Worm (Caenorhabditis elegans): ENCODE data around the gene F35C11.2.

DNA sequence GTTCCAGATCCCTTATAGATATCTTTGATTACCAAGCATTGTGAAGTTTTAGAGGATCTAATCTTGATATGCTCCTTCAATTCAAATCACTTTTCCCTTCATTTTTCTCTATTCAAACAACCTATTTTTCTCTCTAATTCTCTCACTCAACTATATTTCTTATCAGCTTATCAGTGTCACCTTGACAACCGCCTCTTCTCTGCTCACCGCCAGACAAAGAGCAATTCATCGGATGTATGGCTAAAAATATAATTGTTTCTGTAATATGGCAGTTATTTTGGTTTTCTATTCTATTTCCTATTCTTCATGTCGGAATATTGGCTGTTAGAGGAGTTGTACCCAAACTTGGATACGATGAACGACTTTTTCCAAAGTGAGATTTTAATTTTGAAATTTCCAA is 1.1 kb upstream of the F35C11.2 start:
- TF ChIP-seq C34F6.9 (tag; optimal IDR thresholded peaks at IDR 0.05) (no peak), nhr-11 (tag; optimal IDR thresholded peaks at IDR 0.05) (no peak), nhr-77 (tag; optimal IDR thresholded peaks at IDR 0.05) (no peak), ztf-11 (tag; optimal IDR thresholded peaks at IDR 0.05) (no peak), mab-5 (tag; optimal IDR thresholded peaks at IDR 0.05) (no peak)
